Worm (Caenorhabditis elegans): ENCODE results near the gene orc-5.

ce11 chrIV:10695203-10695602, 39.2 kb downstream of the orc-5 start, which contains the start of gene R102.4:
- TF ChIP-seq sptf-1 (tag; optimal IDR thresholded peaks at IDR 0.05) (no peak), unc-62 (GFP tag; optimal IDR thresholded peaks at IDR 0.05) (no peak), zip-8 (tag; optimal IDR thresholded peaks at IDR 0.05) (no peak), nhr-237 (tag; optimal IDR thresholded peaks at IDR 0.05) (no peak), unc-39 (tag; optimal IDR thresholded peaks at IDR 0.05) (no peak), snpc-4 (tag; optimal IDR thresholded peaks at IDR 0.05) (no peak), ztf-11 (tag; optimal IDR thresholded peaks at IDR 0.05) (no peak), lsy-2 (tag; optimal IDR thresholded peaks at IDR 0.05) (no peak), elt-1 (tag; optimal IDR thresholded peaks at IDR 0.05; ENCODE audit: borderline replicate concordance, insufficient read depth) (no peak), mab-5 (tag; optimal IDR thresholded peaks at IDR 0.05) (no peak)

All from whole organism, mixed stage, embryonic.